Fruit fly (Drosophila melanogaster): ENCODE results near the gene Kdm3.

dm6 chr3R:9487561-9487960 is 28.2 kb upstream of the Kdm3 start:
- TF ChIP-seq psq (optimal IDR thresholded peaks at IDR 0.05): no peak
- no peak for TF ChIP-seq Sin3A (optimal IDR thresholded peaks at IDR 0.05)
- TF ChIP-seq h (optimal IDR thresholded peaks at IDR 0.05): no peak
- TF ChIP-seq insv (optimal IDR thresholded peaks at IDR 0.05): no peak
